Fruit fly (Drosophila melanogaster): ENCODE measurements around the gene CG3309.

CG3309 gene

DNA sequence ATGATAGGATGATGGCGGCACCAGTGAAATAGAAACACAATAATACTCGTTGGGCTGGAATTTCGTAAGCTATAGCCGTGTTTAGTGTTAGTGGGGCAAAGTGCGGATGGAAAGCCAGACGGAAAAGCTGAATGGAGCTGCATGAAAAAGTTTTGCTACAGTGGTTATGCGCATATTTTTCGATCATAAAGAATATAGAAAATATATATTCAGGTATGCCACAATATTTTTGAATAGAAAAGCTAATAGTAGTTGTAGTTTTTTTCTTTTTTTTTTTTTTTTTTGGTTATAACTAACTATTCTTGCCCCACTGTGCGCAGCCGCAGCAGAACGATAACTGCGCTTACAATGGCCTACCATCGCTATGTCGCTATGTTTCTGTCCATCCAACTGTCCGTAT lies 42.6 kb downstream of the CG3309 start (continued):
- no peak for TF ChIP-seq Dref (GFP tag; IDR thresholded peaks at IDR 0.05)
- peak; percentile 58 for TF ChIP-seq Med (GFP tag)
- TF ChIP-seq pita (GFP tag; optimal IDR thresholded peaks at IDR 0.05): no peak
- TF ChIP-seq CG4820 (GFP tag; optimal IDR thresholded peaks at IDR 0.05): peak; percentile 17
- peak; percentile 28 for TF ChIP-seq tin (GFP tag; optimal IDR thresholded peaks at IDR 0.05)
- 0 out of 3 replicates have a peak, but pooled peaks have one; percentile 27 for TF ChIP-seq CG34422 (GFP tag; IDR thresholded peaks at IDR 0.05)

- TF ChIP-seq CG5245 (GFP tag; optimal IDR thresholded peaks at IDR 0.05) (peak; percentile 22), CG13424 (tag; optimal IDR thresholded peaks at IDR 0.05) (peak; percentile 70), Antp (GFP tag; optimal IDR thresholded peaks at IDR 0.05) (no peak), jing (GFP tag; optimal IDR thresholded peaks at IDR 0.05) (no peak), ranshi (GFP tag; IDR thresholded peaks at IDR 0.05) (peak; percentile 30; the same call in 1 of the 2 replicates), CG11696 (GFP tag; IDR thresholded peaks at IDR 0.05) (no peak), CG15269 (tag; optimal IDR thresholded peaks at IDR 0.05) (peak; percentile 51), Dp (GFP tag; optimal IDR thresholded peaks at IDR 0.05) (no peak), Sox102F (GFP tag; optimal IDR thresholded peaks at IDR 0.05) (peak; percentile 49), kah (GFP tag; optimal IDR thresholded peaks at IDR 0.05) (no peak), slou (GFP tag; optimal IDR thresholded peaks at IDR 0.05) (no peak), CG2712 (tag; optimal IDR thresholded peaks at IDR 0.05) (peak; percentile 49), nau (GFP tag; optimal IDR thresholded peaks at IDR 0.05) (no peak), D19B (GFP tag; optimal IDR thresholded peaks at IDR 0.05) (peak; percentile 82), CG15696 (tag; optimal IDR thresholded peaks at IDR 0.05) (peak; percentile 78), Hr51 (GFP tag; optimal IDR thresholded peaks at IDR 0.05) (peak in 1 of 2 experiments; percentile 49), odd (GFP tag; optimal IDR thresholded peaks at IDR 0.05) (no peak), CG12299 (tag; optimal IDR thresholded peaks at IDR 0.05) (no peak), CG13775 (GFP tag; optimal IDR thresholded peaks at IDR 0.05) (peak; percentile 27), sna (GFP tag; IDR thresholded peaks at IDR 0.05; ENCODE audit: partially characterized antibody) (no peak), CG7556 (GFP tag; optimal IDR thresholded peaks at IDR 0.05) (peak; percentile 26), da (GFP tag; optimal IDR thresholded peaks at IDR 0.05) (no peak), ab (GFP tag; optimal IDR thresholded peaks at IDR 0.05) (no peak), dysf (GFP tag; IDR thresholded peaks at IDR 0.05) (peak; percentile 65; the same call in 2 of the 3 replicates), ttk (GFP tag; IDR thresholded peaks at IDR 0.05) (peak; percentile 34; the same call in 1 of the 2 replicates), CG9609 (GFP tag; optimal IDR thresholded peaks at IDR 0.05) (peak; percentile 24), Nf-YB (GFP tag; optimal IDR thresholded peaks at IDR 0.05) (no peak), mld (GFP tag; IDR thresholded peaks at IDR 0.05; ENCODE audit: partially characterized antibody) (no peak), CG13296 (GFP tag; optimal IDR thresholded peaks at IDR 0.05) (peak; percentile 45), gsb (GFP tag; IDR thresholded peaks at IDR 0.05) (no peak), disco-r (GFP tag; optimal IDR thresholded peaks at IDR 0.05) (no peak), CG7987 (GFP tag; optimal IDR thresholded peaks at IDR 0.05) (no peak), Doc2 (GFP tag; IDR thresholded peaks at IDR 0.05) (no peak), Atf-2 (GFP tag; optimal IDR thresholded peaks at IDR 0.05) (no peak), chif (GFP tag; optimal IDR thresholded peaks at IDR 0.05) (peak in 1 of 2 experiments; percentile 48), Oaz (GFP tag; IDR thresholded peaks at IDR 0.05) (0 out of 2 replicates have a peak, but pooled peaks have one; percentile 24), CG3281 (GFP tag; optimal IDR thresholded peaks at IDR 0.05) (peak; percentile 33), CG10209 (GFP tag; optimal IDR thresholded peaks at IDR 0.05) (peak; percentile 51), HmgZ (tag; optimal IDR thresholded peaks at IDR 0.05) (no peak), CG16815 (GFP tag; optimal IDR thresholded peaks at IDR 0.05) (no peak), lola (GFP tag; optimal IDR thresholded peaks at IDR 0.05) (no peak), ash1 (GFP tag; optimal IDR thresholded peaks at IDR 0.05) (no peak), corto (GFP tag; optimal IDR thresholded peaks at IDR 0.05) (no peak)
Observed at dm6 chrX:5285835-5286234, 43.3 kb downstream of the CG3309 start.
